Worm (Caenorhabditis elegans): Measurements from ENCODE around the gene peb-1.

Gene peb-1

DNA sequence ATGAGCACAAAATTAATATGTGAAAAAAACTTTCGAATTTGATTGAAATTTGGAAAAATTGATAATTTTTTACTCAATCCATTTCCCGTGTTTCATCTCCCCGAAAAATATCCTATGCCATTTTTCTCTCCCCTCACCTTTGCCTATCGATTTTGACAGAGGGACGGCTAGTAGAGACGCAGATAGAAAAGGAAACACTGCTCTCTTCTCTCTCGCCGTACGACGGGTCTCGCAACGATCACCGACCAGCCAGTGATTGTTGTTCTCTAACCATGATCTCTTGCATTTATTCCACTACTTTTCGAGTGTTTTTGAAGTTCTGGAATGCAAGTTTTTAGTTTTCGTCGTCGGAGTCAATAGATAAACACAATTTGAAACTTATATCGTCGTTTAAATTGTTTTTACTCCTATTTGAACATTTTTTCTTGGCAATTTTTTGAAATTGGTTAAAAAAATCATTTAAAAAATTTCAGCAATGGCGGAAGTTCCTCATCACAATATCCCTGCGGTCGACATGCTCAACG is 26.6 kb downstream of the peb-1 start, which contains the start of gene vha-15:
TSS of gene vha-15 (plus strand) at position 474 of the 524 bp plus-strand sequence.
- TF ChIP-seq elt-2 (tag; optimal IDR thresholded peaks at IDR 0.05) (peak; percentile 63), snpc-4 (tag; optimal IDR thresholded peaks at IDR 0.05) (peak; percentile 68), fkh-10 (GFP tag; optimal IDR thresholded peaks at IDR 0.05) (peak; percentile 46), nfya-1 (tag; optimal IDR thresholded peaks at IDR 0.05; ENCODE audit: insufficient read depth) (peak; percentile 95), nhr-23 (tag; optimal IDR thresholded peaks at IDR 0.05) (peak; percentile 73), lin-15B (tag; optimal IDR thresholded peaks at IDR 0.05) (peak; percentile 75), pha-4 (tag; optimal IDR thresholded peaks at IDR 0.05) (peak; percentile 86), hmg-11 (tag; optimal IDR thresholded peaks at IDR 0.05) (peak; percentile 65), sea-2 (GFP tag; optimal IDR thresholded peaks at IDR 0.05) (peak; percentile 26), pqm-1 (tag; optimal IDR thresholded peaks at IDR 0.05) (peak; percentile 62), unc-62 (GFP tag; optimal IDR thresholded peaks at IDR 0.05) (no peak), jun-1 (tag; optimal IDR thresholded peaks at IDR 0.05) (peak; percentile 9), nhr-43 (tag; optimal IDR thresholded peaks at IDR 0.05; ENCODE audit: poor library complexity, severe bottlenecking) (peak; percentile 48), ceh-28 (tag; optimal IDR thresholded peaks at IDR 0.05) (peak; percentile 93), unc-39 (tag; optimal IDR thresholded peaks at IDR 0.05) (no peak), ZK546.5 (tag; optimal IDR thresholded peaks at IDR 0.05) (peak; percentile 18), elt-1 (tag; optimal IDR thresholded peaks at IDR 0.05) (peak; percentile 7), lin-39 (tag; optimal IDR thresholded peaks at IDR 0.05) (peak; percentile 85), ceh-9 (tag; optimal IDR thresholded peaks at IDR 0.05) (no peak), skn-1 (tag; optimal IDR thresholded peaks at IDR 0.05) (peak; percentile 37), ztf-11 (tag; optimal IDR thresholded peaks at IDR 0.05) (no peak), R02D3.7 (tag; optimal IDR thresholded peaks at IDR 0.05) (peak; percentile 49), nhr-25 (tag; optimal IDR thresholded peaks at IDR 0.05) (peak; percentile 93), eor-1 (tag; optimal IDR thresholded peaks at IDR 0.05) (no peak), egl-5 (tag; optimal IDR thresholded peaks at IDR 0.05) (peak; percentile 3)

DNA sequence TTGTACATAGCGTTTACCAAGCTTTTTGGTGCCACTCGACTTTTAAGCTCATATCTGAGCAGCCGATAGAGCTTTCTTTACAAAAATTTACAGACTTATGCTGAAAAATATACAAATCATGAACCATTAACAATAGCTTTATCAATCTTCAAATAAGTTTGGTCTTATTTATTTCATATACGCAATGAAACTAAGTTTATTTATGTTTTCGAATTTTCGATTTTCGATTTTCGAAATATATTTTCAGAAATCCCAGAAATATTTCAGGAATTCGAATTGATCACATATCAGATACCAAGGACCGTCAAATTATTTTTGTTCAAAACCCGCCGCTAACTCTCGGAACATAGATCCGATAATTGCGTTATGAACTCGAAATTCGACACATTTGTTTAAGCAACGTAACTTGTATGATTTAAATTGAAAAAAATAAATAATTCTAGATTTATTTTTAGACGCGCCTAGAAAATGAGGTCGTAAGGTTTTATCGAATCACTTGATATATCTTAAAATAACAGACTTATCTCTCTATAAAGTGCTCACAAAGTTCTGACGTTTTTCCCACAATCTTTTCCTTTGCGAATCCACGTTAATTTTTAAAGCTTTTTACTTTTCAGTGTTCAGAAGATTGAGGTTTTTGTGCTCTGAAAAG is 30.4 kb downstream of the peb-1 start:
- peak; percentile 81 for TF ChIP-seq nhr-77 (tag; optimal IDR thresholded peaks at IDR 0.05)
- peak; percentile 60 for TF ChIP-seq aly-2 (tag; optimal IDR thresholded peaks at IDR 0.05)
- no peak for TF ChIP-seq nfya-1 (tag; optimal IDR thresholded peaks at IDR 0.05; ENCODE audit: insufficient read depth)

DNA sequence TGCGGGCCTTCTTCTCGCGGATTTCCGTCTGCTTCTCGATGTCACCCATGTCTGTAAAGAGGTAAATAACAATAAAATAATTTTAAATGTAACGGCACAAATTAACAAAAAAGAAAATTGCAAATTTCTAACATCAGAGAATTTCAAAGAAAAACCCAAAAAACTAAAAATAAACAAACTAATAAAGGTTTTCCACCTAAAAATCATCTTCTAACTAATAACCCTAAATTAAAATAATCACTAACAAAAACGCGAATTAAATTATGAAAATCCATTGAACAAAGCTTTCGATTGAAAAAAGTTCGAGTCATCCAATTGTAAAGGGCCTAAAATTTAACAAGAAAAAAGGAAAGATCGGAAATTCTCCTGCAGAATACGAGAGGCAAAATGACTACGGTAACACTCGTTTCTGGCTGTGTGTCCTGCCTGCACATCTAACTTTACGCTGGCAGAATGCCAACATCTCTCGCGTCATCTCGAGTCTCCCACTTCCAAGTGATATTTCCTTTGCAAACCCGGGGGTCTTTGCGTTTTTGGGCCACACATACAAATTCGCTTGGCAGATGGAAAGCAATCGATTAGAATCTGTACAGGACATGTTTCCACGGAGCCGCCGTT is 31.8 kb downstream of the peb-1 start, which contains the start of gene rpl-11.2:
TSS of gene rpl-11.2 (minus strand) at position 51 of the 618 bp plus-strand sequence.
- TF ChIP-seq nhr-43 (tag; optimal IDR thresholded peaks at IDR 0.05; ENCODE audit: poor library complexity, severe bottlenecking), result peak; percentile 97
- TF ChIP-seq nhr-25 (tag; optimal IDR thresholded peaks at IDR 0.05), result peak; percentile 100
- peak; percentile 93 for TF ChIP-seq egl-5 (tag; optimal IDR thresholded peaks at IDR 0.05)
- peak; percentile 78 for TF ChIP-seq ceh-82 (tag; optimal IDR thresholded peaks at IDR 0.05)
- peak; percentile 92 for TF ChIP-seq skn-1 (tag; optimal IDR thresholded peaks at IDR 0.05)
- TF ChIP-seq R02D3.7 (tag; optimal IDR thresholded peaks at IDR 0.05), result peak; percentile 87
- TF ChIP-seq hmg-11 (tag; optimal IDR thresholded peaks at IDR 0.05), result peak; percentile 98
- TF ChIP-seq aly-2 (tag; optimal IDR thresholded peaks at IDR 0.05), result peak; percentile 24
- TF ChIP-seq nhr-67 (tag; optimal IDR thresholded peaks at IDR 0.05), result no peak
- TF ChIP-seq nhr-11 (tag; optimal IDR thresholded peaks at IDR 0.05), result peak; percentile 93
- TF ChIP-seq ama-1 (optimal IDR thresholded peaks at IDR 0.05), result peak; percentile 87
- TF ChIP-seq nhr-76 (tag; optimal IDR thresholded peaks at IDR 0.05), result peak; percentile 63
- peak; percentile 80 for TF ChIP-seq unc-62 (GFP tag; optimal IDR thresholded peaks at IDR 0.05)
- TF ChIP-seq ztf-4 (tag; optimal IDR thresholded peaks at IDR 0.05), result peak; percentile 84
- TF ChIP-seq egl-27 (tag; optimal IDR thresholded peaks at IDR 0.05), result peak; percentile 91
- TF ChIP-seq elt-2 (tag; optimal IDR thresholded peaks at IDR 0.05), result peak; percentile 86
- TF ChIP-seq daf-12 (tag; optimal IDR thresholded peaks at IDR 0.05), result no peak
- peak; percentile 88 for TF ChIP-seq jun-1 (tag; optimal IDR thresholded peaks at IDR 0.05)
- TF ChIP-seq nhr-28 (tag; optimal IDR thresholded peaks at IDR 0.05), result no peak
- peak; percentile 74 for TF ChIP-seq ceh-16 (tag; optimal IDR thresholded peaks at IDR 0.05)
- TF ChIP-seq eor-1 (tag; optimal IDR thresholded peaks at IDR 0.05), result peak in 1 of 2 experiments; percentile 58
- TF ChIP-seq lin-39 (tag; optimal IDR thresholded peaks at IDR 0.05), result peak; percentile 98
- TF ChIP-seq lin-15B (tag; optimal IDR thresholded peaks at IDR 0.05), result peak; percentile 97
- peak; percentile 99 for TF ChIP-seq pha-4 (tag; optimal IDR thresholded peaks at IDR 0.05)
- TF ChIP-seq fkh-2 (tag; optimal IDR thresholded peaks at IDR 0.05), result no peak
- peak in 1 of 3 experiments; percentile 73 for TF ChIP-seq elt-3 (tag; optimal IDR thresholded peaks at IDR 0.05)
- no peak for TF ChIP-seq ceh-9 (tag; optimal IDR thresholded peaks at IDR 0.05)
- no peak for TF ChIP-seq ztf-11 (tag; optimal IDR thresholded peaks at IDR 0.05)
- TF ChIP-seq sea-2 (GFP tag; optimal IDR thresholded peaks at IDR 0.05), result peak; percentile 86
- TF ChIP-seq nhr-237 (tag; optimal IDR thresholded peaks at IDR 0.05), result no peak
- no peak for TF ChIP-seq mml-1 (tag; optimal IDR thresholded peaks at IDR 0.05)
- peak; percentile 90 for TF ChIP-seq elt-1 (tag; optimal IDR thresholded peaks at IDR 0.05)
- peak; percentile 70 for TF ChIP-seq zag-1 (tag; optimal IDR thresholded peaks at IDR 0.05)
- TF ChIP-seq nfya-1 (tag; optimal IDR thresholded peaks at IDR 0.05; ENCODE audit: insufficient read depth), result peak; percentile 99
- peak; percentile 87 for TF ChIP-seq tbx-2 (tag; optimal IDR thresholded peaks at IDR 0.05)
- peak; percentile 94 for TF ChIP-seq snpc-4 (tag; optimal IDR thresholded peaks at IDR 0.05)
- peak; percentile 96 for TF ChIP-seq ZK546.5 (tag; optimal IDR thresholded peaks at IDR 0.05)
- TF ChIP-seq fos-1 (tag; optimal IDR thresholded peaks at IDR 0.05), result peak; percentile 4
